Fruit fly (Drosophila melanogaster) whole organism, embryonic: Measurements from ENCODE around the gene CG14805.

Experiments used
- Bteb2 ChIP-seq: fragments of 200-800 bp; sonication (Bioruptor generic); optimal IDR thresholded peaks from 2 replicates; lab custom pipeline; 2016; ENCODE audit warnings: missing biosample characterization, missing genetic modification characterization
- CG10147 ChIP-seq: fragments of 200-800 bp; sonication (Bioruptor generic); optimal IDR thresholded peaks from 2 replicates; lab custom pipeline; 2019; ENCODE audit warnings: missing biosample characterization, mild to moderate bottlenecking, missing genetic modification characterization, moderate library complexity
- CG12155 ChIP-seq: fragments of 200-800 bp; sonication (Bioruptor generic); optimal IDR thresholded peaks from 3 replicates; lab custom pipeline; 2016; ENCODE audit warnings: missing biosample characterization, missing genetic modification characterization
- CG12236 ChIP-seq: fragments of 200-800 bp; sonication (Bioruptor generic); optimal IDR thresholded peaks from 2 replicates; lab custom pipeline; 2016; ENCODE audit warnings: missing biosample characterization, missing genetic modification characterization
- CG13123 ChIP-seq: fragments of 200-800 bp; sonication (Bioruptor generic); optimal IDR thresholded peaks from 2 replicates; lab custom pipeline; 2016; ENCODE audit warnings: missing biosample characterization, missing genetic modification characterization
- CG14441 ChIP-seq: fragments of 200-800 bp; sonication (Bioruptor generic); IDR thresholded peaks from 2 replicates; pipeline ENCODE4 v1.3.6; 2022; ENCODE audit warnings: missing biosample characterization, missing genetic modification characterization
- CG1603 ChIP-seq: fragments of 200-800 bp; sonication (Bioruptor generic); optimal IDR thresholded peaks from 2 replicates; lab custom pipeline; 2019; ENCODE audit warnings: missing biosample characterization, mild to moderate bottlenecking, missing genetic modification characterization, moderate library complexity
- CG16863 ChIP-seq: fragments of 200-800 bp; sonication (Bioruptor generic); optimal IDR thresholded peaks from 3 replicates; lab custom pipeline; 2016; ENCODE audit warnings: missing biosample characterization, missing genetic modification characterization
- CG18599 ChIP-seq: fragments of 200-800 bp; sonication (Bioruptor generic); optimal IDR thresholded peaks from 3 replicates; lab custom pipeline; 2017; ENCODE audit warnings: missing biosample characterization, missing genetic modification characterization, mild to moderate bottlenecking, moderate library complexity, missing genetic modification reagents
- CG18764 ChIP-seq: fragments of 200-800 bp; sonication (Bioruptor generic); optimal IDR thresholded peaks from 3 replicates; lab custom pipeline; 2016; ENCODE audit warnings: missing biosample characterization, missing genetic modification characterization
- CG34224 ChIP-seq: fragments of 200-800 bp; sonication (Bioruptor generic); IDR thresholded peaks from 3 replicates; pipeline ENCODE4 v1.3.6; 2022; ENCODE audit warnings: missing biosample characterization, missing genetic modification characterization; ENCODE audit not compliant: partially characterized antibody
- CG34422 ChIP-seq: fragments of 200-800 bp; sonication (Bioruptor generic); IDR thresholded peaks from 3 replicates; pipeline ENCODE4 v1.3.6; 2022; ENCODE audit warnings: missing biosample characterization, missing genetic modification characterization
- CG4617 ChIP-seq: fragments of 200-800 bp; sonication (Bioruptor generic); optimal IDR thresholded peaks from 3 replicates; lab custom pipeline; 2016; ENCODE audit warnings: missing biosample characterization, missing genetic modification characterization, borderline replicate concordance
- CG4707 ChIP-seq: fragments of 200-800 bp; sonication (Bioruptor generic); optimal IDR thresholded peaks from 2 replicates; lab custom pipeline; 2018; ENCODE audit warnings: missing biosample characterization, mild to moderate bottlenecking, missing genetic modification characterization, moderate library complexity
- CG6689 ChIP-seq: fragments of 200-800 bp; sonication (Bioruptor generic); IDR thresholded peaks from 2 replicates; pipeline ENCODE4 v1.3.6; 2022; ENCODE audit warnings: missing biosample characterization, missing genetic modification characterization
- CG6813 ChIP-seq: fragments of 200-800 bp; sonication (Bioruptor generic); optimal IDR thresholded peaks from 2 replicates; lab custom pipeline; 2017; ENCODE audit warnings: missing biosample characterization, missing genetic modification characterization, mild to moderate bottlenecking, moderate library complexity, missing genetic modification reagents
- CG7987 ChIP-seq: fragments of 200-800 bp; sonication (Bioruptor generic); optimal IDR thresholded peaks from 2 replicates; lab custom pipeline; 2018; ENCODE audit warnings: missing biosample characterization, mild to moderate bottlenecking, missing genetic modification characterization, moderate library complexity
- CG8478 ChIP-seq: fragments of >200 bp; optimal IDR thresholded peaks from 2 replicates; lab custom pipeline; 2018
- Camta ChIP-seq: fragments of 200-800 bp; sonication (Bioruptor generic); optimal IDR thresholded peaks from 2 replicates; lab custom pipeline; 2016; ENCODE audit warnings: missing biosample characterization, missing genetic modification characterization
- CkIIα-i1 ChIP-seq: fragments of 200-800 bp; sonication (Bioruptor generic); IDR thresholded peaks from 2 replicates; pipeline ENCODE4 v1.3.6; 2022; ENCODE audit warnings: missing biosample characterization, missing genetic modification characterization
- Dp ChIP-seq: fragments of 200-800 bp; sonication (Bioruptor generic); optimal IDR thresholded peaks from 2 replicates; lab custom pipeline; 2018; ENCODE audit warnings: missing biosample characterization, mild to moderate bottlenecking, missing genetic modification characterization, moderate library complexity
- Hand ChIP-seq: fragments of 200-800 bp; sonication (Bioruptor generic); optimal IDR thresholded peaks from 2 replicates; lab custom pipeline; 2017; ENCODE audit warnings: mild to moderate bottlenecking, missing biosample characterization, missing genetic modification reagents, missing genetic modification characterization
- Med ChIP-seq: fragments of 200-800 bp; sonication (Bioruptor generic); peaks from one replicate; lab custom pipeline; 2016; ENCODE audit warnings: missing biosample characterization, missing genetic modification characterization, mild to moderate bottlenecking, inconsistent platforms, moderate library complexity
- Myb ChIP-seq: fragments of 200-800 bp; sonication (Bioruptor generic); optimal IDR thresholded peaks from 2 replicates; lab custom pipeline; 2016; ENCODE audit warnings: missing biosample characterization, missing genetic modification characterization
- NFAT ChIP-seq: fragments of 200-800 bp; sonication (Bioruptor generic); IDR thresholded peaks from 2 replicates; pipeline ENCODE4 v1.3.6; 2022; ENCODE audit warnings: missing biosample characterization, missing genetic modification characterization
- aop ChIP-seq: fragments of 200-800 bp; sonication (Bioruptor generic); IDR thresholded peaks from 2 replicates; pipeline ENCODE4 v1.3.6; 2022; ENCODE audit warnings: missing biosample characterization, missing genetic modification characterization
- ara ChIP-seq: fragments of 200-800 bp; sonication (Bioruptor generic); IDR thresholded peaks from 2 replicates; pipeline ENCODE4 v1.3.6; 2022; ENCODE audit warnings: missing biosample characterization, missing genetic modification characterization
- bowl ChIP-seq: fragments of 200-800 bp; sonication (Bioruptor generic); IDR thresholded peaks from 2 replicates; pipeline ENCODE4 v1.3.6; 2022; ENCODE audit warnings: missing biosample characterization, missing genetic modification characterization
- btn ChIP-seq: fragments of 200-800 bp; sonication (Bioruptor generic); optimal IDR thresholded peaks from 2 replicates; lab custom pipeline; 2016; ENCODE audit warnings: missing biosample characterization, missing genetic modification characterization
- chif ChIP-seq, 2 experiments: fragments of 200-800 bp; sonication (Bioruptor generic); optimal IDR thresholded peaks; 3 replicates each; lab custom pipeline; 2016; ENCODE audit warnings: missing biosample characterization in 2 of 2, missing genetic modification characterization in 2 of 2
- ems ChIP-seq: fragments of 200-800 bp; sonication (Bioruptor generic); optimal IDR thresholded peaks from 3 replicates; lab custom pipeline; 2016; ENCODE audit warnings: missing biosample characterization, missing genetic modification characterization
- fd3F ChIP-seq: fragments of 200-800 bp; sonication (Bioruptor generic); optimal IDR thresholded peaks from 2 replicates; lab custom pipeline; 2018; ENCODE audit warnings: missing biosample characterization, mild to moderate bottlenecking, missing genetic modification characterization, moderate library complexity
- h ChIP-seq: fragments of >200 bp; optimal IDR thresholded peaks from 2 replicates; lab custom pipeline; 2017
- hb ChIP-seq: fragments of 200-800 bp; sonication (Bioruptor generic); IDR thresholded peaks from 3 replicates; pipeline ENCODE4 v1.3.6; 2022; ENCODE audit warnings: missing biosample characterization, missing genetic modification characterization; ENCODE audit not compliant: partially characterized antibody
- kah ChIP-seq: fragments of 200-800 bp; sonication (Bioruptor generic); optimal IDR thresholded peaks from 2 replicates; lab custom pipeline; 2018; ENCODE audit warnings: missing biosample characterization, mild to moderate bottlenecking, missing genetic modification characterization
- kay ChIP-seq: fragments of 200-800 bp; sonication (Bioruptor generic); optimal IDR thresholded peaks from 2 replicates; lab custom pipeline; 2016; ENCODE audit warnings: missing biosample characterization, missing genetic modification characterization
- lilli ChIP-seq: fragments of 200-800 bp; sonication (Bioruptor generic); optimal IDR thresholded peaks from 3 replicates; lab custom pipeline; 2016; ENCODE audit warnings: missing biosample characterization, missing genetic modification characterization
- pita ChIP-seq: fragments of 200-800 bp; sonication (Bioruptor generic); optimal IDR thresholded peaks from 2 replicates; lab custom pipeline; 2017; ENCODE audit warnings: missing biosample characterization, mild to moderate bottlenecking, missing genetic modification characterization
- pnt ChIP-seq: fragments of 200-800 bp; sonication (Bioruptor generic); optimal IDR thresholded peaks from 3 replicates; lab custom pipeline; 2016; ENCODE audit warnings: missing biosample characterization, missing genetic modification characterization
- row ChIP-seq: fragments of 200-800 bp; sonication (Bioruptor generic); IDR thresholded peaks from 3 replicates; pipeline ENCODE4 v1.3.6; 2022; ENCODE audit warnings: missing biosample characterization, missing genetic modification characterization
- seq ChIP-seq: fragments of 200-800 bp; sonication (Bioruptor generic); IDR thresholded peaks from 2 replicates; pipeline ENCODE4 v1.3.6; 2022; ENCODE audit warnings: missing biosample characterization, missing genetic modification characterization
- shn ChIP-seq: fragments of 200-800 bp; sonication (Bioruptor generic); optimal IDR thresholded peaks from 3 replicates; lab custom pipeline; 2016; ENCODE audit warnings: missing biosample characterization, missing genetic modification characterization
- sna ChIP-seq: fragments of 200-800 bp; sonication (Bioruptor generic); IDR thresholded peaks from 2 replicates; pipeline ENCODE4 v1.3.6; 2022; ENCODE audit warnings: missing biosample characterization, missing genetic modification characterization; ENCODE audit not compliant: partially characterized antibody
- sqz ChIP-seq: fragments of 200-800 bp; sonication (Bioruptor generic); optimal IDR thresholded peaks from 3 replicates; lab custom pipeline; 2018; ENCODE audit warnings: missing biosample characterization, mild to moderate bottlenecking, missing genetic modification characterization
- tgo ChIP-seq: fragments of 200-800 bp; sonication (Bioruptor generic); IDR thresholded peaks from 3 replicates; pipeline ENCODE4 v1.3.6; 2022; ENCODE audit warnings: missing biosample characterization, missing genetic modification characterization
- tll ChIP-seq, 2 experiments: fragments of 200-800 bp in 1 of 2; fragments of >200 bp in 1 of 2; sonication (Bioruptor generic) in 1 of 2; optimal IDR thresholded peaks; 2 replicates each; lab custom pipeline; 2017 to 2019; ENCODE audit warnings: missing biosample characterization in 2 of 2, missing genetic modification characterization in 2 of 2, mild to moderate bottlenecking in 1 of 2, moderate library complexity in 1 of 2
- tup ChIP-seq: fragments of 200-800 bp; sonication (Bioruptor generic); optimal IDR thresholded peaks from 2 replicates; lab custom pipeline; 2016; ENCODE audit warnings: missing biosample characterization, mild to moderate bottlenecking, missing genetic modification characterization, moderate library complexity
- unc-4 ChIP-seq: fragments of 200-800 bp; sonication (Bioruptor generic); IDR thresholded peaks from 2 replicates; pipeline ENCODE4 v1.3.6; 2022; ENCODE audit warnings: missing biosample characterization, missing genetic modification characterization; ENCODE audit not compliant: partially characterized antibody
- usp ChIP-seq: fragments of >200 bp; optimal IDR thresholded peaks from 2 replicates; lab custom pipeline; 2017; ENCODE audit warnings: missing biosample characterization, missing genetic modification characterization
- vvl ChIP-seq: fragments of 200-800 bp; sonication (Bioruptor generic); IDR thresholded peaks from 2 replicates; pipeline ENCODE4 v1.3.6; 2022; ENCODE audit warnings: missing biosample characterization, missing genetic modification characterization
- zfh2 ChIP-seq: fragments of 200-800 bp; sonication (Bioruptor generic); optimal IDR thresholded peaks from 2 replicates; lab custom pipeline; 2016; ENCODE audit warnings: missing biosample characterization, missing genetic modification characterization

The CG14805 gene

DNA sequence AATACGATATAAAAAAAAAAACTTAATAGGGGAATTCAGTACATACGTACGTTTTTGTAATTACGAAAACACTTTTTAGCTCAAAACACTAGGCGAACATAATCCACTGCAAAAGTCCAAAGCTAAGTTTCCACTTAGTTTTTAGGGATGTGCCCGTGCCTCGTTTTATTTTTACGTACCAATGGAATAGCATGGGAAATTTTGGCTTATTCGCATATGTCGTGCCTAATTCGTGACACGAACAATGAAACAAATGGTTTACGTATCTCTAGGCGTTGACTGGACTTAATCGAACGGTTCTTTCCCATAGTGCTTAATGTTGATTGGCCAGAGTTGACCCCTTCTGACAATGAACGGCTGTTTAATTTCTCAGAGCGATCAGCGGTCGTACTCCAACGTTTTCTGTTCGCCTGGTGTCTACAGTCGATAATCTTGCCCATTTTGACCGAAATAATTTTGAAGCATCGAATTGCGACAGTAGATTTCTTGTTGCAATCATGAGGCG is 2.5 kb downstream of the CG14805 start, which contains the start of gene CG14818 (continued):
- no peak for TF ChIP-seq aop
- no peak for TF ChIP-seq kay (GFP tag; lab: Kevin White, UChicago)
- TF ChIP-seq CG14441 (GFP tag; lab: Robert Waterston, UW): peak; percentile 74
- TF ChIP-seq usp (GFP tag; lab: Kevin White, UChicago): no peak
- TF ChIP-seq Med: peak; percentile 95
- TF ChIP-seq CkIIα-i1 (GFP tag; lab: Robert Waterston, UW): no peak
- peak; percentile 63 for TF ChIP-seq CG1603 (tag; lab: Kevin White, UChicago)
- TF ChIP-seq CG18764 (GFP tag; lab: Kevin White, UChicago): peak; percentile 16
- no peak for TF ChIP-seq btn (GFP tag; lab: Kevin White, UChicago)
- peak; percentile 30 for TF ChIP-seq CG4707 (GFP tag; lab: Kevin White, UChicago)
- peak; percentile 38 for TF ChIP-seq ems
- peak; percentile 62 for TF ChIP-seq shn (GFP tag; lab: Kevin White, UChicago)
- peak; percentile 22 for TF ChIP-seq Bteb2 (GFP tag; lab: Kevin White, UChicago)
- peak; percentile 58; the same call in 2 of the 3 replicates for TF ChIP-seq tgo (GFP tag; lab: Robert Waterston, UW)
- peak; percentile 30 to 56 for TF ChIP-seq chif (GFP tag; optimal IDR thresholded peaks at IDR 0.05; lab: Kevin White, UChicago)
- TF ChIP-seq hb (GFP tag; lab: Robert Waterston, UW): peak; percentile 66
- TF ChIP-seq sna (GFP tag; lab: Robert Waterston, UW): peak; percentile 86
- TF ChIP-seq CG12236 (GFP tag; lab: Kevin White, UChicago): peak; percentile 39
- TF ChIP-seq kah: no peak
- TF ChIP-seq unc-4: peak; percentile 88
- TF ChIP-seq pita (GFP tag; lab: Kevin White, UChicago): no peak
- TF ChIP-seq CG6689 (GFP tag; lab: Robert Waterston, UW): peak; percentile 56
- no peak for TF ChIP-seq CG8478 (lab: Kevin White, UChicago)
- peak; percentile 65 for TF ChIP-seq CG10147 (GFP tag; lab: Kevin White, UChicago)
- no peak for TF ChIP-seq CG4617 (GFP tag; lab: Kevin White, UChicago)
- no peak for TF ChIP-seq tup (GFP tag; lab: Kevin White, UChicago)
- peak; percentile 29; the same call in 1 of the 2 replicates for TF ChIP-seq ara (GFP tag; lab: Robert Waterston, UW)
- TF ChIP-seq h (lab: Kevin White, UChicago): no peak
- TF ChIP-seq row (GFP tag; lab: Robert Waterston, UW): peak; percentile 93
- peak; percentile 72 for TF ChIP-seq zfh2 (GFP tag; lab: Kevin White, UChicago)
- peak; percentile 46; the same call in 1 of the 2 replicates for TF ChIP-seq NFAT (GFP tag; lab: Robert Waterston, UW)
- peak; percentile 47 for TF ChIP-seq Myb (GFP tag; lab: Kevin White, UChicago)
- TF ChIP-seq CG18599 (GFP tag; lab: Kevin White, UChicago): peak; percentile 67
- TF ChIP-seq CG13123 (GFP tag; lab: Kevin White, UChicago): no peak
- TF ChIP-seq CG16863 (GFP tag; lab: Kevin White, UChicago): peak; percentile 56
- TF ChIP-seq CG34224 (GFP tag; lab: Robert Waterston, UW): peak; percentile 89
- peak; percentile 48 for TF ChIP-seq fd3F (GFP tag; lab: Kevin White, UChicago)
- TF ChIP-seq CG7987 (GFP tag; lab: Kevin White, UChicago): no peak
- TF ChIP-seq CG6813 (GFP tag; lab: Kevin White, UChicago): peak; percentile 8
- no peak for TF ChIP-seq seq (GFP tag; lab: Robert Waterston, UW)
- peak; percentile 38; the same call in 1 of the 2 replicates for TF ChIP-seq bowl (GFP tag; lab: Robert Waterston, UW)
- peak; percentile 64 for TF ChIP-seq Camta (GFP tag; lab: Kevin White, UChicago)
- TF ChIP-seq lilli: peak; percentile 72
- peak; percentile 48 for TF ChIP-seq Hand (GFP tag; lab: Kevin White, UChicago)
- no peak for TF ChIP-seq Dp
- TF ChIP-seq pnt (GFP tag; lab: Kevin White, UChicago): peak; percentile 56
- TF ChIP-seq tll (GFP tag; optimal IDR thresholded peaks at IDR 0.05; lab: Kevin White, UChicago): peak in 1 of 2 experiments; percentile 27
- peak; percentile 80 for TF ChIP-seq sqz (GFP tag; lab: Kevin White, UChicago)
- peak; percentile 74 for TF ChIP-seq vvl (GFP tag; lab: Robert Waterston, UW)
- peak; percentile 48; the same call in 1 of the 3 replicates for TF ChIP-seq CG34422 (GFP tag; lab: Robert Waterston, UW)
- TF ChIP-seq CG12155 (GFP tag; lab: Kevin White, UChicago): peak; percentile 65
